Fruit fly (Drosophila melanogaster) whole organism, larva: ENCODE data around the gene CG32373.

Source experiments
- noc ChIP-seq: fragments of 200-800 bp; sonication (Bioruptor generic); optimal IDR thresholded peaks from 3 replicates; lab custom pipeline; 2019; ENCODE audit warnings: missing biosample characterization, mild to moderate bottlenecking, missing genetic modification characterization, moderate library complexity

The CG32373 gene

dm6 chr3L:7741953-7742352 lies 91.6 kb downstream of the CG32373 start:
- TF ChIP-seq noc (tag; lab: Kevin White, UChicago) = no peak

- no peak for TF ChIP-seq noc (tag; lab: Kevin White, UChicago)
These were observed 92.6 kb downstream of the CG32373 start, which contains the start of gene Snmp2 for dm6 chr3L:7742941-7743340. Snmp2 (minus strand) TSS chr3L:7743041.

- TF ChIP-seq noc (tag; lab: Kevin White, UChicago) = no peak
These were observed 93.4 kb downstream of the CG32373 start for dm6 chr3L:7743741-7744140.

dm6 chr3L:7747044-7747443 lies 96.7 kb downstream of the CG32373 start, which contains the start of gene CG13685:
CG13685 (plus strand) TSS chr3L:7747344.
- TF ChIP-seq noc (tag; lab: Kevin White, UChicago) = no peak

- TF ChIP-seq noc (tag; lab: Kevin White, UChicago) = no peak
These were observed 103.8 kb downstream of the CG32373 start, which contains the start of gene CG7409 for dm6 chr3L:7754109-7754508. CG7409 (plus strand) TSS chr3L:7754409.

dm6 chr3L:7759835-7760780 lies 109.8 kb downstream of the CG32373 start, which contains the start of gene Hn:
Hn (plus strand) TSS chr3L:7760453.
- no peak for TF ChIP-seq noc (tag; lab: Kevin White, UChicago)

dm6 chr3L:7768252-7768651 lies 117.9 kb downstream of the CG32373 start, which contains the start of gene CG32371:
CG32371 (minus strand) TSS chr3L:7768352.
- TF ChIP-seq noc (tag; lab: Kevin White, UChicago) = no peak

dm6 chr3L:7772160-7772798 lies 121.9 kb downstream of the CG32373 start:
- no peak for TF ChIP-seq noc (tag; lab: Kevin White, UChicago)

dm6 chr3L:7773529-7773928 lies 123.2 kb downstream of the CG32373 start:
- no peak for TF ChIP-seq noc (tag; lab: Kevin White, UChicago)

- no peak for TF ChIP-seq noc (tag; lab: Kevin White, UChicago)
These were observed 124.3 kb downstream of the CG32373 start for dm6 chr3L:7774698-7775097.

dm6 chr3L:7775365-7775905 lies 125.1 kb downstream of the CG32373 start, which contains the start of gene Clk:
Clk (minus strand) TSS chr3L:7775603.
- no peak for TF ChIP-seq noc (tag; lab: Kevin White, UChicago)

- TF ChIP-seq noc (tag; lab: Kevin White, UChicago) = no peak
These were observed 131.2 kb downstream of the CG32373 start for dm6 chr3L:7781353-7782050.

- no peak for TF ChIP-seq noc (tag; lab: Kevin White, UChicago)
These were observed 131.8 kb downstream of the CG32373 start for dm6 chr3L:7782051-7782682.

- TF ChIP-seq noc (tag; lab: Kevin White, UChicago) = no peak
These were observed 133.0 kb downstream of the CG32373 start for dm6 chr3L:7783383-7783782.

- no peak for TF ChIP-seq noc (tag; lab: Kevin White, UChicago)
These were observed 135.9 kb downstream of the CG32373 start for dm6 chr3L:7786263-7786662.
